Fruit fly (Drosophila melanogaster) whole organism, embryonic: ENCODE data around the gene CG2104.

Experiments
- Bteb2 ChIP-seq: fragments of 200-800 bp; sonication (Bioruptor generic); optimal IDR thresholded peaks from 2 replicates; lab custom pipeline; 2016; ENCODE audit warnings: missing biosample characterization, missing genetic modification characterization
- C15 ChIP-seq: fragments of 200-800 bp; sonication (Bioruptor generic); IDR thresholded peaks from 3 replicates; pipeline ENCODE4 v1.3.6; 2022; ENCODE audit warnings: missing biosample characterization, missing genetic modification characterization
- CG10431 ChIP-seq: fragments of 200-800 bp; sonication (Bioruptor generic); optimal IDR thresholded peaks from 3 replicates; lab custom pipeline; 2018; ENCODE audit warnings: missing biosample characterization, mild to moderate bottlenecking, missing genetic modification characterization
- CG13296 ChIP-seq: fragments of 200-800 bp; sonication (Bioruptor generic); optimal IDR thresholded peaks from 3 replicates; lab custom pipeline; 2018; ENCODE audit warnings: missing biosample characterization, mild to moderate bottlenecking, missing genetic modification characterization
- CG13775 ChIP-seq: fragments of 200-800 bp; sonication (Bioruptor generic); optimal IDR thresholded peaks from 3 replicates; lab custom pipeline; 2017; ENCODE audit warnings: missing biosample characterization, mild to moderate bottlenecking, missing genetic modification characterization
- CG13894 ChIP-seq: fragments of 200-800 bp; sonication (Bioruptor generic); optimal IDR thresholded peaks from 3 replicates; lab custom pipeline; 2018; ENCODE audit warnings: missing biosample characterization, mild to moderate bottlenecking, missing genetic modification characterization, moderate library complexity
- CG14014 ChIP-seq: fragments of 200-800 bp; sonication (Bioruptor generic); IDR thresholded peaks from 2 replicates; pipeline ENCODE4 v1.3.6; 2022; ENCODE audit warnings: missing biosample characterization, missing genetic modification characterization
- CG14965 ChIP-seq: fragments of 200-800 bp; sonication (Bioruptor generic); optimal IDR thresholded peaks from 2 replicates; lab custom pipeline; 2016; ENCODE audit warnings: missing biosample characterization, missing genetic modification characterization, borderline replicate concordance
- CG15073 ChIP-seq: fragments of 200-800 bp; sonication (Bioruptor generic); optimal IDR thresholded peaks from 2 replicates; lab custom pipeline; 2016; ENCODE audit warnings: missing biosample characterization, missing genetic modification characterization
- CG16815 ChIP-seq: fragments of 200-800 bp; sonication (Bioruptor generic); optimal IDR thresholded peaks from 3 replicates; lab custom pipeline; 2017; ENCODE audit warnings: missing biosample characterization, mild to moderate bottlenecking, missing genetic modification characterization
- CG18619 ChIP-seq: fragments of 200-800 bp; sonication (Bioruptor generic); optimal IDR thresholded peaks from 3 replicates; lab custom pipeline; 2017; ENCODE audit warnings: missing biosample characterization, mild to moderate bottlenecking, missing genetic modification characterization
- CG2129 ChIP-seq: fragments of 200-800 bp; sonication (Bioruptor generic); IDR thresholded peaks from 2 replicates; pipeline ENCODE4 v1.3.6; 2022; ENCODE audit warnings: missing biosample characterization, missing genetic modification characterization; ENCODE audit not compliant: partially characterized antibody
- CG2678 ChIP-seq: fragments of 200-800 bp; sonication (Bioruptor generic); optimal IDR thresholded peaks from 3 replicates; lab custom pipeline; 2019; ENCODE audit warnings: missing biosample characterization, mild to moderate bottlenecking, missing genetic modification characterization, moderate library complexity
- CG2712 ChIP-seq: fragments of 200-800 bp; optimal IDR thresholded peaks from 3 replicates; lab custom pipeline; 2019; ENCODE audit warnings: missing biosample characterization, mild to moderate bottlenecking, missing genetic modification characterization, moderate library complexity
- CG30431 ChIP-seq: fragments of 200-800 bp; sonication (Bioruptor generic); optimal IDR thresholded peaks from 2 replicates; lab custom pipeline; 2017; ENCODE audit warnings: missing biosample characterization, missing genetic modification characterization
- CG3726 ChIP-seq: fragments of 200-800 bp; sonication (Bioruptor generic); IDR thresholded peaks from 3 replicates; pipeline ENCODE4, ENCODE4 v1.3.6; 2022; ENCODE audit warnings: missing biosample characterization, missing genetic modification characterization
- CG6683 ChIP-seq: fragments of 200-800 bp; sonication (Bioruptor generic); optimal IDR thresholded peaks from 2 replicates; lab custom pipeline; 2017; ENCODE audit warnings: missing biosample characterization, mild to moderate bottlenecking, missing genetic modification characterization, missing genetic modification reagents
- CG6854 ChIP-seq: fragments of 200-800 bp; sonication (Bioruptor generic); optimal IDR thresholded peaks from 3 replicates; lab custom pipeline; 2017; ENCODE audit warnings: missing biosample characterization, mild to moderate bottlenecking, missing genetic modification characterization
- CG7786 ChIP-seq: fragments of 200-800 bp; sonication (Bioruptor generic); optimal IDR thresholded peaks from 2 replicates; lab custom pipeline; 2016; ENCODE audit warnings: missing biosample characterization, missing genetic modification characterization
- CG8281 ChIP-seq: fragments of 200-800 bp; sonication (Bioruptor generic); optimal IDR thresholded peaks from 2 replicates; lab custom pipeline; 2018; ENCODE audit warnings: missing biosample characterization, mild to moderate bottlenecking, missing genetic modification characterization, moderate library complexity
- CG8290 ChIP-seq, 3 experiments: fragments of 200-800 bp; sonication (Bioruptor generic); optimal IDR thresholded peaks; 2 replicates each; lab custom pipeline; 2016 to 2019; ENCODE audit warnings: missing biosample characterization in 3 of 3, missing genetic modification characterization in 3 of 3, mild to moderate bottlenecking in 2 of 3, moderate library complexity in 1 of 3
- CG8359 ChIP-seq: fragments of 200-800 bp; sonication (Bioruptor generic); optimal IDR thresholded peaks from 2 replicates; lab custom pipeline; 2017; ENCODE audit warnings: missing biosample characterization, mild to moderate bottlenecking, missing genetic modification characterization, borderline replicate concordance
- CG8765 ChIP-seq: fragments of 200-800 bp; sonication (Bioruptor generic); IDR thresholded peaks from 2 replicates; pipeline ENCODE4 v1.3.6; 2022; ENCODE audit warnings: missing biosample characterization, missing genetic modification characterization
- CG9215 ChIP-seq: fragments of 200-800 bp; sonication (Bioruptor generic); IDR thresholded peaks from 2 replicates; pipeline ENCODE4 v1.3.6; 2022; ENCODE audit warnings: missing biosample characterization, missing genetic modification characterization
- D ChIP-seq, 2 experiments: fragments of 200-800 bp in 1 of 2; fragments of >200 bp in 1 of 2; sonication (Bioruptor generic) in 1 of 2; optimal IDR thresholded peaks; 2 replicates in 1 of 2; 3 replicates in 1 of 2; lab custom pipeline; 2017; ENCODE audit warnings: mild to moderate bottlenecking in 1 of 2, missing biosample characterization in 1 of 2, missing genetic modification characterization in 1 of 2, missing genetic modification reagents in 1 of 2
- D19B ChIP-seq: fragments of 200-800 bp; sonication (Bioruptor generic); optimal IDR thresholded peaks from 2 replicates; lab custom pipeline; 2017; ENCODE audit warnings: missing biosample characterization, mild to moderate bottlenecking, missing genetic modification characterization
- Dek ChIP-seq: fragments of 200-800 bp; sonication (Bioruptor generic); optimal IDR thresholded peaks from 3 replicates; lab custom pipeline; 2019; ENCODE audit warnings: missing biosample characterization, mild to moderate bottlenecking, missing genetic modification characterization, moderate library complexity
- Gug ChIP-seq: fragments of 200-800 bp; sonication (Bioruptor generic); IDR thresholded peaks from 4 replicates; pipeline ENCODE4 v1.3.6; 2022; ENCODE audit warnings: missing biosample characterization, missing genetic modification characterization
- H15 ChIP-seq: fragments of 200-800 bp; sonication (Bioruptor generic); IDR thresholded peaks from 3 replicates; pipeline ENCODE4 v1.3.6; 2022; ENCODE audit warnings: missing biosample characterization, missing genetic modification characterization
- Meics ChIP-seq: fragments of 200-800 bp; sonication (Bioruptor generic); optimal IDR thresholded peaks from 2 replicates; lab custom pipeline; 2017; ENCODE audit warnings: missing biosample characterization, mild to moderate bottlenecking, missing genetic modification characterization
- Nf-YC ChIP-seq: fragments of 200-800 bp; optimal IDR thresholded peaks from 3 replicates; lab custom pipeline; 2019; ENCODE audit warnings: missing biosample characterization, mild to moderate bottlenecking, missing genetic modification characterization, moderate library complexity
- Sox102F ChIP-seq: fragments of 200-800 bp; sonication (Bioruptor generic); optimal IDR thresholded peaks from 2 replicates; lab custom pipeline; 2018; ENCODE audit warnings: missing biosample characterization, mild to moderate bottlenecking, missing genetic modification characterization, moderate library complexity
- Trl ChIP-seq, 3 experiments: fragments of >200 bp in 2 of 3; fragments of 200-800 bp in 1 of 3; sonication (Bioruptor generic) in 1 of 3; optimal IDR thresholded peaks; 2 replicates in 1 of 3; 3 replicates in 2 of 3; lab custom pipeline; 2016 to 2017; ENCODE audit warnings: missing biosample characterization in 1 of 3, missing genetic modification characterization in 1 of 3
- amos ChIP-seq: fragments of 200-800 bp; sonication (Bioruptor generic); IDR thresholded peaks from 2 replicates; pipeline ENCODE4 v1.3.6; 2022; ENCODE audit warnings: missing biosample characterization, missing genetic modification characterization; ENCODE audit not compliant: partially characterized antibody
- cad ChIP-seq: fragments of >200 bp; optimal IDR thresholded peaks from 2 replicates; lab custom pipeline; 2017; ENCODE audit warnings: missing biosample characterization, missing genetic modification characterization
- chn ChIP-seq: fragments of 200-800 bp; sonication (Bioruptor generic); optimal IDR thresholded peaks from 2 replicates; lab custom pipeline; 2016; ENCODE audit warnings: missing biosample characterization, missing genetic modification characterization
- dimm ChIP-seq: fragments of 200-800 bp; sonication (Bioruptor generic); IDR thresholded peaks from 2 replicates; pipeline ENCODE4 v1.3.6; 2022; ENCODE audit warnings: missing biosample characterization, missing genetic modification characterization
- dm ChIP-seq: fragments of 200-800 bp; sonication (Bioruptor generic); optimal IDR thresholded peaks from 3 replicates; lab custom pipeline; 2016; ENCODE audit warnings: missing biosample characterization, missing genetic modification characterization
- eve ChIP-seq, 2 experiments: fragments of >200 bp; optimal IDR thresholded peaks; 2 replicates each; lab custom pipeline; 2017; ENCODE audit warnings: missing biosample characterization in 2 of 2, missing genetic modification characterization in 2 of 2
- fd3F ChIP-seq: fragments of 200-800 bp; sonication (Bioruptor generic); optimal IDR thresholded peaks from 2 replicates; lab custom pipeline; 2018; ENCODE audit warnings: missing biosample characterization, mild to moderate bottlenecking, missing genetic modification characterization, moderate library complexity
- fd96Cb ChIP-seq: fragments of 200-800 bp; sonication (Bioruptor generic); optimal IDR thresholded peaks from 2 replicates; lab custom pipeline; 2018; ENCODE audit warnings: missing biosample characterization, mild to moderate bottlenecking, missing genetic modification characterization, moderate library complexity
- gsb-n ChIP-seq: fragments of 200-800 bp; sonication (Bioruptor generic); optimal IDR thresholded peaks from 3 replicates; lab custom pipeline; 2018; ENCODE audit warnings: missing biosample characterization, mild to moderate bottlenecking, missing genetic modification characterization
- hbn ChIP-seq: fragments of 200-800 bp; sonication (Bioruptor generic); IDR thresholded peaks from 2 replicates; pipeline ENCODE4 v1.3.6; 2022; ENCODE audit warnings: missing biosample characterization, missing genetic modification characterization; ENCODE audit not compliant: partially characterized antibody
- nau ChIP-seq: fragments of 200-800 bp; sonication (Bioruptor generic); optimal IDR thresholded peaks from 3 replicates; lab custom pipeline; 2017; ENCODE audit warnings: missing biosample characterization, mild to moderate bottlenecking, missing genetic modification characterization, missing genetic modification reagents
- slbo ChIP-seq: fragments of 200-800 bp; sonication (Bioruptor generic); IDR thresholded peaks from 2 replicates; pipeline ENCODE4 v1.3.6; 2022; ENCODE audit warnings: missing biosample characterization, missing genetic modification characterization
- trh ChIP-seq: fragments of 200-800 bp; sonication (Bioruptor generic); optimal IDR thresholded peaks from 2 replicates; lab custom pipeline; 2016; ENCODE audit warnings: missing biosample characterization, missing genetic modification characterization
- unc-4 ChIP-seq: fragments of 200-800 bp; sonication (Bioruptor generic); IDR thresholded peaks from 2 replicates; pipeline ENCODE4 v1.3.6; 2022; ENCODE audit warnings: missing biosample characterization, missing genetic modification characterization; ENCODE audit not compliant: partially characterized antibody
- zen2 ChIP-seq: fragments of 200-800 bp; sonication (Bioruptor generic); IDR thresholded peaks from 3 replicates; pipeline ENCODE4 v1.3.6; 2022; ENCODE audit warnings: missing biosample characterization, missing genetic modification characterization; ENCODE audit not compliant: partially characterized antibody

Gene CG2104

dm6 chr3R:5654692-5655181, 38.3 kb downstream of the CG2104 start, which contains the start of the genes elm and MED27 (continued):
- peak; percentile 93 for TF ChIP-seq CG14014
- TF ChIP-seq dimm (GFP tag; lab: Robert Waterston, UW), result peak; percentile 82
- peak; percentile 90 for TF ChIP-seq Bteb2 (GFP tag; lab: Kevin White, UChicago)
- peak; percentile 91 for TF ChIP-seq fd3F
- peak; percentile 88 for TF ChIP-seq fd96Cb (tag; lab: Kevin White, UChicago)
- peak; percentile 90 for TF ChIP-seq Nf-YC (tag; lab: Kevin White, UChicago)
- peak; percentile 86 for TF ChIP-seq CG18619 (GFP tag; lab: Kevin White, UChicago)
- peak; percentile 55 for TF ChIP-seq CG10431 (GFP tag; lab: Kevin White, UChicago)
- peak; percentile 86; the same call in 2 of the 3 replicates for TF ChIP-seq CG3726 (GFP tag; lab: Robert Waterston, UW)
- TF ChIP-seq CG13775 (GFP tag; lab: Kevin White, UChicago), result peak; percentile 96
- TF ChIP-seq Gug, result peak; percentile 96
- peak; percentile 52 for TF ChIP-seq CG6683 (GFP tag; lab: Kevin White, UChicago)
- TF ChIP-seq trh (GFP tag; lab: Kevin White, UChicago), result peak; percentile 92
- peak; percentile 97 for TF ChIP-seq CG2129 (GFP tag; lab: Robert Waterston, UW)
- peak; percentile 92 for TF ChIP-seq Sox102F (GFP tag; lab: Kevin White, UChicago)
- no peak for TF ChIP-seq D (optimal IDR thresholded peaks at IDR 0.05; lab: Kevin White, UChicago)
- peak; percentile 77 for TF ChIP-seq D (GFP tag; optimal IDR thresholded peaks at IDR 0.05; lab: Kevin White, UChicago)
- TF ChIP-seq H15, result peak; percentile 93
- TF ChIP-seq gsb-n (tag; lab: Kevin White, UChicago), result no peak
- TF ChIP-seq CG2678 (tag; lab: Kevin White, UChicago), result peak; percentile 93
- TF ChIP-seq CG8290 (GFP tag; optimal IDR thresholded peaks at IDR 0.05; lab: Kevin White, UChicago), result peak; percentile 90
- TF ChIP-seq CG8290 (tag; optimal IDR thresholded peaks at IDR 0.05; lab: Kevin White, UChicago), result peak; percentile 64 to 70
- peak; percentile 95 for TF ChIP-seq CG2712 (tag; lab: Kevin White, UChicago)
- TF ChIP-seq hbn, result peak; percentile 92
- peak; percentile 94 for TF ChIP-seq CG16815 (GFP tag; lab: Kevin White, UChicago)
- peak; percentile 91 for TF ChIP-seq amos (GFP tag; lab: Robert Waterston, UW)
- TF ChIP-seq dm (GFP tag; lab: Kevin White, UChicago), result peak; percentile 82
- peak; percentile 72 for TF ChIP-seq D19B
- TF ChIP-seq Meics (GFP tag; lab: Kevin White, UChicago), result peak; percentile 87
- peak; percentile 95 for TF ChIP-seq chn
- TF ChIP-seq CG8765 (GFP tag; lab: Robert Waterston, UW), result peak; percentile 92
- peak; percentile 97 for TF ChIP-seq slbo (GFP tag; lab: Robert Waterston, UW)
- peak; percentile 64 for TF ChIP-seq CG15073 (GFP tag; lab: Kevin White, UChicago)
- peak; percentile 91 for TF ChIP-seq CG7786 (GFP tag; lab: Kevin White, UChicago)
- peak; percentile 87 for TF ChIP-seq CG30431
- TF ChIP-seq CG13296 (GFP tag; lab: Kevin White, UChicago), result peak; percentile 81
- no peak for TF ChIP-seq nau
- peak; percentile 81; the same call in 2 of the 3 replicates for TF ChIP-seq C15
- peak; percentile 69 for TF ChIP-seq CG8281 (tag; lab: Kevin White, UChicago)
- TF ChIP-seq Trl (optimal IDR thresholded peaks at IDR 0.05; lab: Kevin White, UChicago), result no peak
- TF ChIP-seq Trl (GFP tag; optimal IDR thresholded peaks at IDR 0.05; lab: Kevin White, UChicago), result peak; percentile 93
- peak in 1 of 2 experiments; percentile 66 for TF ChIP-seq eve (GFP tag; optimal IDR thresholded peaks at IDR 0.05; lab: Kevin White, UChicago)
- peak; percentile 96 for TF ChIP-seq CG9215 (GFP tag; lab: Robert Waterston, UW)
- peak; percentile 68; the same call in 1 of the 3 replicates for TF ChIP-seq zen2 (GFP tag; lab: Robert Waterston, UW)
- TF ChIP-seq CG14965 (GFP tag; lab: Kevin White, UChicago), result peak; percentile 25
- TF ChIP-seq CG6854 (GFP tag; lab: Kevin White, UChicago), result peak; percentile 61
- TF ChIP-seq unc-4, result peak; percentile 95
- peak; percentile 89 for TF ChIP-seq Dek
- peak; percentile 69 for TF ChIP-seq CG8359 (GFP tag; lab: Kevin White, UChicago)
- peak; percentile 92 for TF ChIP-seq CG13894 (tag; lab: Kevin White, UChicago)
- no peak for TF ChIP-seq cad (GFP tag; lab: Kevin White, UChicago)
